Fruit fly (Drosophila melanogaster): ENCODE results near the gene kon.

kon gene

DNA sequence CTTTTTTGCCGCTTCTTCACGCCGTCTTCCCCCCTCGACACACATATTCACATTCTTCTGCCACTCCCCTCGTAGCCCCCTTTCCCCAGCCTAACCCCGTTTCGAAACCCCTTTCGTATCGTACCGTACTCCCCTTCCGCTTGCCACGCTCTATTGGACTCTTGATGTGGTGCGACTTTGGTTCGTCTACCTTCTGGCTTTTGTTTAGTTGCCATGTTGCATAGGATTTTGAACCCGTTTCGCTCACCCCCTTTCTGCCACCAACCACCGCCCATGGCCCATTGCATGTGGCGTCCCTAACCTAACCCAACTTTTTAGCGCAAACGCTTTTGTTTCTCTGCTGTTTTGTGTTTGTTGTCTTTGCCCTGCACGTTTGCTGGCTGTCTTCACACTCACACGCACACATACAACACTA lies 39.7 kb downstream of the kon start:
- TF ChIP-seq h (optimal IDR thresholded peaks at IDR 0.05) = no peak
- TF ChIP-seq Sin3A (optimal IDR thresholded peaks at IDR 0.05) = no peak
- no peak for TF ChIP-seq psq (optimal IDR thresholded peaks at IDR 0.05)
- no peak for TF ChIP-seq insv (optimal IDR thresholded peaks at IDR 0.05)
- no peak for TF ChIP-seq Myc (optimal IDR thresholded peaks at IDR 0.05)
- no peak for TF ChIP-seq ttk (optimal IDR thresholded peaks at IDR 0.05)

- TF ChIP-seq insv (optimal IDR thresholded peaks at IDR 0.05) (no peak), Sin3A (optimal IDR thresholded peaks at IDR 0.05) (no peak), psq (optimal IDR thresholded peaks at IDR 0.05) (no peak), Myc (optimal IDR thresholded peaks at IDR 0.05) (no peak)
Measured at dm6 chr2L:18463610-18464009, 40.2 kb downstream of the kon start.

DNA sequence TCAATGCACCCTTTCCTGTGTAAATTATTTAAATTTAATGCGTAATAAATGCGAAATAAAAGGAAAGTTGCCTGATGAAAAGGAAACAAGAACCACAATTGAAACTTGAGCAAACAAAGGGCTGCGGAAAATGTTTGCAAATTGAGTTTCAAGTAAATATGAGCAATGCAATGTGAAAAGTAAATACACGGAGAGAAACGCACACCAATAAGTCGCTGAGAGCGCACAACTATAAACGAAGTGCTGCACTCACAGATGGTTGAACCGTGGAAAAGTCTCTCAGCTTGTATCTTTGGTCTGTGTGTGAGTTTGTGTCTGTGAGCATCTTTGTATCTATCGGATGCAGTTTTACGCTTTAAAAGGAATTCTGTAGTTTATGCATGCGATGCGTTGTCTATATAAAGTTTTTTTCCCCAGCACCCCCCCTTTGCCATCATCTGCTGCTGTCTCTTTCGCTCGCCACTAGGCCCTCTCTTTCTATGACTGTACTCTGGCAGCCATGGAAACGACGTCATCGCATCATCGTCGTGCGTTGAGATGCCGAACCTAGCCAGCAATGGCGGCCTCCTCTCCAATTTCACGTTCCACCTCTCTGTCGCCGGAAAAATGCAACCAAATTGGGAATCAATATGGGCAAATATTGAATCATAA lies 44.0 kb downstream of the kon start:
- TF ChIP-seq insv (optimal IDR thresholded peaks at IDR 0.05) = no peak
- TF ChIP-seq Myc (optimal IDR thresholded peaks at IDR 0.05) = no peak
- no peak for TF ChIP-seq ttk (optimal IDR thresholded peaks at IDR 0.05)
- no peak for TF ChIP-seq psq (optimal IDR thresholded peaks at IDR 0.05)
- TF ChIP-seq Sin3A (optimal IDR thresholded peaks at IDR 0.05) = no peak
- no peak for TF ChIP-seq h (optimal IDR thresholded peaks at IDR 0.05)

DNA sequence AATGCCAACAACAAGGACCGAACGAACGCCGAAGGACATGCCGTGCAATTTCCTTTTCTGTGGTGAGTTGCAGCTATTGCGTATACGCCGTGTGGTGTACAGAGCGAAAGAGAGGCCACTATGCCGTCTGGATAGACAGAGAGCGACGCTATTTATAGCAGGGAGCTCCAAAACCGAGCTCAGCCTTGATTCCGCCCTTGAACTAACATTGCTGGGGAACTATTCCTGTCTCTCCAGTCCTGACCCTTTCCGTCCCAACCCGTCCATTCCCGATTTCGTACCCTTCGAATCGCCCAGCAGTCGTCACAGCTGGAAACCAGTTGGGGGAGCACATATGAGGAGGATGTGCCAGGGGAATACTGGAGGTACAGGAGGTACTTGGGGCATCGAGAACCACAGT lies 45.3 kb downstream of the kon start:
- TF ChIP-seq ttk (optimal IDR thresholded peaks at IDR 0.05) (no peak), Sin3A (optimal IDR thresholded peaks at IDR 0.05) (no peak), h (optimal IDR thresholded peaks at IDR 0.05) (no peak), insv (optimal IDR thresholded peaks at IDR 0.05) (no peak), Myc (optimal IDR thresholded peaks at IDR 0.05) (no peak), psq (optimal IDR thresholded peaks at IDR 0.05) (no peak)

dm6 chr2L:18456932-18457583 lies 46.7 kb downstream of the kon start:
- TF ChIP-seq Sin3A (optimal IDR thresholded peaks at IDR 0.05) = no peak
- no peak for TF ChIP-seq h (optimal IDR thresholded peaks at IDR 0.05)
- no peak for TF ChIP-seq ttk (optimal IDR thresholded peaks at IDR 0.05)
- no peak for TF ChIP-seq Myc (optimal IDR thresholded peaks at IDR 0.05)
- TF ChIP-seq psq (optimal IDR thresholded peaks at IDR 0.05) = no peak
- no peak for TF ChIP-seq insv (optimal IDR thresholded peaks at IDR 0.05)

DNA sequence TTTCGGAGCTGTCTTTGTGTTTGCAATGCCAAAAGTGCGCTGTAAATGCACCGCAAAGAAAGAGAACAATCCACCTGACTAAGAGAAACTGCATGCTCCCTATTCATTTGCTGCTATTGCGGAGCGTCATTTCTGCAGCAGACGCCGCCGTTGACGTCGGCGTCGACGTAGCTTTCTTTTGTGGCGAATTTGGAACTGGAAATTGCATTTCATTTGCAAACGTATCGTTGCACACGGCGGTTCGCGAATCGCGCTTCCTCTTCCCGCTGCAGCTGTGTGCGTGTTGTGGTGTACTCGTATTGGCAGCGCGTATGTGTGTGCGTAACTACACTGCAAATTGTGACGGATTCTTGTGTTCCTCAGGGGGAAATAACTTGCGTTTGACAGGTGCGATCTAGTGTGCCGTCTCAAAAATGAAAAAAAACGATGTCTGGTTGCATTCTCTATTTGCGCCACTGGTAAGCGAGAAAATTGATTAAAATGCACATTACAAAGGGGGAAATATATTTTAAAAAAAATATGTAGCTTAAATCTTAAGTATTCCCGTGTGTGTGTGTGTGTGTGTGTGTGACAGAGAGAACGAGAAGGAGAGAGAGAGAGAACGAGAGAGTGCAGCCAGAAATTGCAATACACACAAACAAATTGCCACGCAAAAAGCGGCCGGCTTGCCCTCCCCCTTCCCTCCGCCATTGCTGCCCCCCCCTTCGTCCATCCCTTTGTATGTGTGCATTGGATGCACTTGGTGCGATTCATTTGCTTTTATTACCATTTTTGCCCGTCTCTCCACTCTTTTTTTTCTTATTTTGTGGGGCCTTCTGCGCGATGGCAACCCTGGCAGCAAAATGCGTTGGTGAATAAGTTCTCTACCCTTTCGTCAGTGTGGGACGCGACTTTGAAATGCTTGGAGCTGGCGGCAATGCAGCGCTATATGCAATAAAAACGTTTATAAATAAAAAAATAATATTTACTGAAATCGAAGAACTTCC lies 48.0 kb downstream of the kon start:
- TF ChIP-seq Myc (optimal IDR thresholded peaks at IDR 0.05) (no peak), insv (optimal IDR thresholded peaks at IDR 0.05) (no peak), psq (optimal IDR thresholded peaks at IDR 0.05) (no peak), Sin3A (optimal IDR thresholded peaks at IDR 0.05) (no peak), h (optimal IDR thresholded peaks at IDR 0.05) (no peak), ttk (optimal IDR thresholded peaks at IDR 0.05) (no peak)

- TF ChIP-seq Myc (optimal IDR thresholded peaks at IDR 0.05) (no peak), ttk (optimal IDR thresholded peaks at IDR 0.05) (no peak), Sin3A (optimal IDR thresholded peaks at IDR 0.05) (no peak), insv (optimal IDR thresholded peaks at IDR 0.05) (no peak), psq (optimal IDR thresholded peaks at IDR 0.05) (no peak), h (optimal IDR thresholded peaks at IDR 0.05) (no peak)
Measured at dm6 chr2L:18454128-18454788, 49.5 kb downstream of the kon start, which contains the start of the genes bsf and Ntf-2r. bsf (minus strand) TSS chr2L:18454587. Ntf-2r (plus strand) TSS chr2L:18454649.

- no peak for TF ChIP-seq h (optimal IDR thresholded peaks at IDR 0.05)
- no peak for TF ChIP-seq psq (optimal IDR thresholded peaks at IDR 0.05)
- TF ChIP-seq ttk (optimal IDR thresholded peaks at IDR 0.05) = no peak
- no peak for TF ChIP-seq insv (optimal IDR thresholded peaks at IDR 0.05)
- no peak for TF ChIP-seq Myc (optimal IDR thresholded peaks at IDR 0.05)
- no peak for TF ChIP-seq Sin3A (optimal IDR thresholded peaks at IDR 0.05)
Measured at dm6 chr2L:18448639-18449430, 54.9 kb downstream of the kon start, which contains the start of gene ncm. ncm (minus strand) TSS chr2L:18448957.

DNA sequence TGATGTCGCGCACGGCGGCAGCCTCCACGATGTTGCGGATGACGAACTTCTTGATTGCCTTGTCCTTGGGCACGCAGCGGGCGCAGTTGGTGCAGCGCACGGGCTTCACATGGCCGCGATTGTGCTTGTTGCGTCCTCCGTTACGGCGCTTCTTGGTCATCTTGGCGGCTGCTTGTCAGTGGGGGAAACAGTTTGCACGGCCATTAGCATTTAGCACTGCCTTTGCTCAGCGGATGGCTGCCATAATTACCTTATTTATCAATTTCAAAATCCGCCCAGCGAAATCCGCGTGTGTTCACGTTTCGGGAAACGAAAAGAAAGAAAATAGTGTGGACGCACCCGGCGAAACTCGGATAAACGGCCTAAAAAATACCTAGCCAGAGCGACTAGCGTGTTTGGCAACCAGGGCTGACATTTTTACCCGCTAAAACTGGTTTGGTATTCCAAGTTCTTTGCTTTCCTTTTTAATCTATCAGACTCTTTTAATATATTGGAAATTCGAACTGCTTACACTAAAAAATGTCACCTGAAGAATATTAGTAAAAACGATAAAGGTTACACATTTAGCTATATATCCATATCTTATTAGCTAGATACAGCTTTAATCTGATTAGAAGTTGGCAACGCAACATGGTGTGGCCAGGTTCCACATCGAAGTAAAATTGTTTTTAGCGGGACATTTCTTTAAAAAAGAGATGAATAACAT lies 60.7 kb downstream of the kon start, which contains the start of gene RpS26:
Gene RpS26, minus strand, starts transcription at position 375 of the 706 bp plus-strand sequence.
- TF ChIP-seq insv (optimal IDR thresholded peaks at IDR 0.05) (no peak), Sin3A (optimal IDR thresholded peaks at IDR 0.05) (no peak), Myc (optimal IDR thresholded peaks at IDR 0.05) (no peak), psq (optimal IDR thresholded peaks at IDR 0.05) (no peak), ttk (optimal IDR thresholded peaks at IDR 0.05) (no peak), h (optimal IDR thresholded peaks at IDR 0.05) (no peak)

- TF ChIP-seq ttk (optimal IDR thresholded peaks at IDR 0.05) = no peak
- TF ChIP-seq h (optimal IDR thresholded peaks at IDR 0.05) = no peak
- TF ChIP-seq Myc (optimal IDR thresholded peaks at IDR 0.05) = no peak
- no peak for TF ChIP-seq Sin3A (optimal IDR thresholded peaks at IDR 0.05)
Measured at dm6 chr2L:18441220-18441619, 62.6 kb downstream of the kon start.
